Worm (Caenorhabditis elegans) whole organism, L4 larva: ENCODE measurements around the gene F19C6.4.

Source experiments
- D1046.2 ChIP-seq: fragments of 200-800 bp; sonication (Bioruptor generic); IDR thresholded peaks from 2 replicates; pipeline ENCODE4 v1.3.6; 2022; ENCODE audit warnings: missing genetic modification characterization, missing compliant biosample characterization
- F10B5.3 ChIP-seq: sonication (generic microtip); optimal IDR thresholded peaks from 2 replicates; lab custom pipeline; 2016; ENCODE audit warnings: mild to moderate bottlenecking, missing genetic modification characterization, missing compliant biosample characterization
- F37D6.2 ChIP-seq: sonication (generic microtip); optimal IDR thresholded peaks from 2 replicates; lab custom pipeline; 2016; ENCODE audit warnings: mild to moderate bottlenecking, missing genetic modification characterization, missing compliant biosample characterization
- F44E2.7 ChIP-seq: fragments of 200-800 bp; sonication (Bioruptor generic); IDR thresholded peaks from 2 replicates; pipeline ENCODE4 v2.1.2; 2022; ENCODE audit warnings: missing genetic modification characterization, missing compliant biosample characterization
- T20F7.1 ChIP-seq: fragments of 200-800 bp; sonication (Bioruptor generic); optimal IDR thresholded peaks from 2 replicates; lab custom pipeline; 2018; ENCODE audit warnings: mild to moderate bottlenecking, missing genetic modification characterization, missing compliant biosample characterization
- Y48G9A.11 ChIP-seq: fragments of 200-800 bp; sonication (Bioruptor generic); IDR thresholded peaks from 2 replicates; pipeline ENCODE4 v1.3.6; 2022; ENCODE audit warnings: missing genetic modification reagents, missing genetic modification characterization, missing compliant biosample characterization
- ZK337.2 ChIP-seq: fragments of 200-800 bp; sonication (Bioruptor generic); IDR thresholded peaks from 2 replicates; pipeline ENCODE4 v1.3.6; 2022; ENCODE audit warnings: missing genetic modification reagents, missing genetic modification characterization, missing compliant biosample characterization
- aha-1 ChIP-seq: fragments of 150-350 bp; peaks from one replicate; lab custom pipeline; 2014; ENCODE audit warnings: missing biosample characterization, missing genetic modification characterization
- arid-1 ChIP-seq: fragments of 200-800 bp; sonication (Bioruptor generic); conservative IDR thresholded peaks from 2 replicates; pipeline ENCODE4 v1.3.6; 2022; ENCODE audit warnings: missing genetic modification reagents, missing genetic modification characterization, missing compliant biosample characterization
- ceh-28 ChIP-seq: fragments of 150-350 bp; optimal IDR thresholded peaks from 2 replicates; lab custom pipeline; 2014; ENCODE audit warnings: missing biosample characterization, missing genetic modification reagents, missing genetic modification characterization
- ces-1 ChIP-seq: fragments of 150-350 bp; sonication (generic microtip); optimal IDR thresholded peaks from 4 replicates; lab custom pipeline; 2014; ENCODE audit warnings: missing biosample characterization, missing genetic modification reagents, missing genetic modification characterization
- ctbp-1 ChIP-seq: fragments of 200-800 bp; sonication (Bioruptor generic); IDR thresholded peaks from 2 replicates; pipeline ENCODE4 v1.3.6; 2022; ENCODE audit warnings: missing genetic modification reagents, missing genetic modification characterization, missing compliant biosample characterization
- daf-16 ChIP-seq, 3 experiments: sonication (generic microtip); optimal IDR thresholded peaks; 2 replicates each; lab custom pipeline; 2016 to 2017; ENCODE audit warnings: missing genetic modification characterization in 3 of 3, missing genetic modification reagents in 3 of 3, mild to moderate bottlenecking in 2 of 3, missing compliant biosample characterization in 2 of 3, missing biosample characterization in 1 of 3, moderate library complexity in 1 of 3
- daf-19 ChIP-seq: fragments of 200-800 bp; sonication (Bioruptor generic); conservative IDR thresholded peaks from 2 replicates; pipeline ENCODE4 v1.3.6; 2022; ENCODE audit warnings: missing genetic modification characterization, missing compliant biosample characterization
- dmd-6 ChIP-seq: fragments of 200-800 bp; sonication (Bioruptor generic); IDR thresholded peaks from 2 replicates; pipeline ENCODE4 v1.3.6; 2022; ENCODE audit warnings: missing genetic modification reagents, missing genetic modification characterization, missing compliant biosample characterization
- dmd-9 ChIP-seq: fragments of 200-800 bp; sonication (Bioruptor generic); IDR thresholded peaks from 2 replicates; pipeline ENCODE4 v1.3.6; 2022; ENCODE audit warnings: missing genetic modification reagents, missing genetic modification characterization, missing compliant biosample characterization
- dpl-1 ChIP-seq: fragments of 150-350 bp; optimal IDR thresholded peaks from 2 replicates; lab custom pipeline; 2014; ENCODE audit warnings: missing biosample characterization, missing genetic modification reagents, missing genetic modification characterization
- dve-1 ChIP-seq: sonication (generic microtip); optimal IDR thresholded peaks from 2 replicates; lab custom pipeline; 2017; ENCODE audit warnings: antibody characterized with exemption, mild to moderate bottlenecking, missing genetic modification characterization, missing compliant biosample characterization; ENCODE audit not compliant: insufficient read depth
- egl-43 ChIP-seq: fragments of 200-800 bp; sonication (Bioruptor generic); IDR thresholded peaks from 2 replicates; pipeline ENCODE4 v1.3.6; 2022; ENCODE audit warnings: missing genetic modification reagents, missing genetic modification characterization, missing compliant biosample characterization
- fkh-10 ChIP-seq: fragments of 150-350 bp; optimal IDR thresholded peaks from 2 replicates; lab custom pipeline; 2014; ENCODE audit warnings: missing biosample characterization, missing genetic modification reagents, missing genetic modification characterization
- hif-1 ChIP-seq, 2 experiments: sonication (generic microtip); optimal IDR thresholded peaks; 2 replicates each; lab custom pipeline; 2016 to 2017; ENCODE audit warnings: missing compliant biosample characterization in 2 of 2, missing genetic modification characterization in 2 of 2, missing genetic modification reagents in 2 of 2, missing genotype in 2 of 2, mild to moderate bottlenecking in 1 of 2
- hlh-11 ChIP-seq: fragments of 200-800 bp; sonication (Bioruptor generic); optimal IDR thresholded peaks from 2 replicates; lab custom pipeline; 2018; ENCODE audit warnings: mild to moderate bottlenecking, missing genetic modification characterization, missing compliant biosample characterization
- hmg-1.1 ChIP-seq: fragments of 200-800 bp; sonication (Bioruptor generic); IDR thresholded peaks from 2 replicates; pipeline ENCODE4 v1.3.6; 2022; ENCODE audit warnings: missing genetic modification reagents, missing genetic modification characterization, missing compliant biosample characterization
- lin-1 ChIP-seq: fragments of 200-800 bp; sonication (Bioruptor generic); IDR thresholded peaks from 2 replicates; pipeline ENCODE4 v1.3.6; 2022; ENCODE audit warnings: missing genetic modification reagents, missing genetic modification characterization, missing compliant biosample characterization
- lin-29 ChIP-seq: fragments of 200-800 bp; sonication (Bioruptor generic); IDR thresholded peaks from 2 replicates; pipeline ENCODE4 v1.3.6; 2022; ENCODE audit warnings: missing genetic modification reagents, missing genetic modification characterization, missing compliant biosample characterization
- mes-2 ChIP-seq: sonication (generic microtip); optimal IDR thresholded peaks from 2 replicates; lab custom pipeline; 2016; ENCODE audit warnings: missing genotype, mild to moderate bottlenecking, missing genetic modification characterization, missing compliant biosample characterization; ENCODE audit not compliant: poor library complexity, severe bottlenecking
- mxl-3 ChIP-seq: fragments of 200-800 bp; sonication (Bioruptor generic); optimal IDR thresholded peaks from 2 replicates; lab custom pipeline; 2018; ENCODE audit warnings: mild to moderate bottlenecking, missing genetic modification characterization, missing compliant biosample characterization
- nhr-10 ChIP-seq: fragments of 150-350 bp; optimal IDR thresholded peaks from 2 replicates; lab custom pipeline; 2014; ENCODE audit warnings: missing biosample characterization, missing genetic modification characterization
- nhr-102 ChIP-seq: sonication (generic microtip); optimal IDR thresholded peaks from 2 replicates; lab custom pipeline; 2016; ENCODE audit warnings: mild to moderate bottlenecking, missing genetic modification characterization, moderate library complexity, missing compliant biosample characterization
- nhr-41 ChIP-seq: fragments of 200-800 bp; sonication (Bioruptor generic); IDR thresholded peaks from 2 replicates; pipeline ENCODE4 v1.3.6; 2022; ENCODE audit warnings: missing genetic modification reagents, missing genetic modification characterization, missing compliant biosample characterization
- pha-4 ChIP-seq, 2 experiments: fragments of 150-350 bp in 1 of 2; fragments of 200-800 bp in 1 of 2; sonication (Bioruptor generic) in 1 of 2; IDR thresholded peaks in 1 of 2; optimal IDR thresholded peaks in 1 of 2; 2 replicates each; pipeline versions ENCODE4 v1.3.6 to Lab custom; 2014 to 2022; ENCODE audit warnings: missing genetic modification characterization in 2 of 2, missing genetic modification reagents in 2 of 2, missing biosample characterization in 1 of 2, missing compliant biosample characterization in 1 of 2
- pqm-1 ChIP-seq: sonication (generic microtip); optimal IDR thresholded peaks from 2 replicates; lab custom pipeline; 2017; ENCODE audit warnings: missing biosample characterization, missing genetic modification characterization
- rbr-2 ChIP-seq: sonication (generic microtip); optimal IDR thresholded peaks from 2 replicates; lab custom pipeline; 2016; ENCODE audit warnings: missing genotype, missing genetic modification characterization, missing compliant biosample characterization
- saeg-2 ChIP-seq: fragments of 200-800 bp; sonication (Bioruptor generic); IDR thresholded peaks from 2 replicates; pipeline ENCODE4 v1.3.6; 2022; ENCODE audit warnings: missing genetic modification reagents, missing genetic modification characterization, missing compliant biosample characterization
- sdz-12 ChIP-seq: fragments of 200-800 bp; sonication (Bioruptor generic); optimal IDR thresholded peaks from 2 replicates; lab custom pipeline; 2018; ENCODE audit warnings: mild to moderate bottlenecking, missing genetic modification characterization, missing compliant biosample characterization
- tag-97 ChIP-seq: fragments of 200-800 bp; sonication (Bioruptor generic); IDR thresholded peaks from 2 replicates; pipeline ENCODE4 v1.3.6; 2022; ENCODE audit warnings: missing genetic modification characterization, missing compliant biosample characterization
- tra-1 ChIP-seq: fragments of 200-800 bp; sonication (Bioruptor generic); IDR thresholded peaks from 2 replicates; pipeline ENCODE4 v1.3.6; 2022; ENCODE audit warnings: missing genetic modification reagents, missing genetic modification characterization, missing compliant biosample characterization
- unc-39 ChIP-seq: sonication (generic microtip); optimal IDR thresholded peaks from 2 replicates; lab custom pipeline; 2017; ENCODE audit warnings: missing biosample characterization, missing genetic modification characterization
- unc-62 ChIP-seq, 3 experiments: fragments of 150-350 bp in 1 of 3; sonication (generic microtip); optimal IDR thresholded peaks in 2 of 3; peaks in 1 of 3; 1 replicate in 1 of 3; 2 replicates in 2 of 3; lab custom pipeline; 2014 to 2017; ENCODE audit warnings: missing biosample characterization in 3 of 3, missing genetic modification characterization in 3 of 3, missing genetic modification reagents in 3 of 3, missing genotype in 1 of 3
- zfp-2 ChIP-seq: sonication (generic microtip); optimal IDR thresholded peaks from 2 replicates; lab custom pipeline; 2016; ENCODE audit warnings: mild to moderate bottlenecking, missing genetic modification characterization, missing compliant biosample characterization

F19C6.4 gene

DNA sequence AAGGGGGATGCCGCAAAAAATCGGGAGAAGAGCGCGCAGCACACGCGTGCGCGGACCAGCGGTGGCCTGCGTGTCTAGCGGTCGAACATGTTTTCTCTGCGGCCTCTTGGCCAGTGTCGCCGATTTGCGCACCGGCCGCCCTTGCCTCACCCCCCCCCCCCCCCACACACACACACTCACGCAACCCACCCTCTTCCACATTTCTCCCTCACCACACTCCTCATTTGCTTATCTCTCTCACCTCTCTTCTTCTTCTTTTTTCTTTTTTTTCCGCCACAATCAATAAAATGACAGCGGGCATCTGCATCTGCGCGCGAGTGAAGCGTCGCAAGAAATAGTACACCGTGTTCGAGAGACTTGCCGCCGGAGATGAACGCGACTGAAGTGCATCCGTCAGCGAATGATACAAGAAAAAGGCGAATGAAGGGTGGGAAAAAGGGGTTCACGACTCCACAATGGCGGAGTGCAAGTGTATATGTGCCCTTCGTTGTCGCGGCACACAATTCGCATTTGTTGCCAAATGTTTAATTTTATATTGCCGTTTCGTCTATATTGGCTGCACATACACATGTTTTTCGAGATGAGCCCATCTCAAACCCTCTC lies 18.1 kb downstream of the F19C6.4 start (continued):
- TF ChIP-seq dmd-9 (peak; percentile 35; the same call in 1 of the 2 replicates), dpl-1 (GFP tag; lab: Kevin White, UChicago) (peak; percentile 32), egl-43 (peak; percentile 83), tag-97 (GFP tag; lab: Robert Waterston, UW) (no peak), ZK337.2 (GFP tag; lab: Robert Waterston, UW) (0 out of 2 replicates have a peak, but pooled peaks have one; percentile 10), dmd-6 (GFP tag; lab: Robert Waterston, UW) (peak; percentile 70), hmg-1.1 (GFP tag; lab: Robert Waterston, UW) (peak; percentile 87), ctbp-1 (GFP tag; lab: Robert Waterston, UW) (peak; percentile 88), ceh-28 (peak; percentile 68), mes-2 (tag; lab: Kevin White, UChicago) (peak; percentile 71), unc-39 (no peak), ces-1 (GFP tag; lab: Kevin White, UChicago) (no peak), F37D6.2 (tag; lab: Kevin White, UChicago) (peak; percentile 63), lin-1 (peak; percentile 84; the same call in 1 of the 2 replicates), pha-4 (GFP tag; IDR thresholded peaks at IDR 0.05; lab: Robert Waterston, UW) (peak; percentile 72; the same call in 1 of the 2 replicates), pha-4 (tag; optimal IDR thresholded peaks at IDR 0.05; lab: Kevin White, UChicago) (no peak), F44E2.7 (GFP tag; lab: Robert Waterston, UW) (no peak), D1046.2 (no peak), dve-1 (tag; lab: Kevin White, UChicago) (peak; percentile 80), aha-1 (tag; lab: Kevin White, UChicago) (peak; percentile 87), lin-29 (GFP tag; lab: Robert Waterston, UW) (peak; percentile 48; the same call in 1 of the 2 replicates), arid-1 (peak; percentile 57), tra-1 (GFP tag; lab: Robert Waterston, UW) (peak; percentile 69), nhr-10 (no peak), hif-1 (tag; optimal IDR thresholded peaks at IDR 0.05; lab: Kevin White, UChicago) (peak in 1 of 2 experiments; percentile 75), saeg-2 (peak; percentile 59; the same call in 1 of the 2 replicates), hlh-11 (tag; lab: Kevin White, UChicago) (peak; percentile 96), nhr-102 (tag; lab: Kevin White, UChicago) (no peak), zfp-2 (tag; lab: Kevin White, UChicago) (no peak), pqm-1 (tag; lab: Kevin White, UChicago) (no peak), T20F7.1 (GFP tag; lab: Kevin White, UChicago) (peak; percentile 57), daf-16 (GFP tag; optimal IDR thresholded peaks at IDR 0.05; lab: Kevin White, UChicago) (no peak), daf-16 (tag; optimal IDR thresholded peaks at IDR 0.05; lab: Kevin White, UChicago) (peak; percentile 44), sdz-12 (GFP tag; lab: Kevin White, UChicago) (no peak)
- TF ChIP-seq, all 104 proteins: peak for 41

DNA sequence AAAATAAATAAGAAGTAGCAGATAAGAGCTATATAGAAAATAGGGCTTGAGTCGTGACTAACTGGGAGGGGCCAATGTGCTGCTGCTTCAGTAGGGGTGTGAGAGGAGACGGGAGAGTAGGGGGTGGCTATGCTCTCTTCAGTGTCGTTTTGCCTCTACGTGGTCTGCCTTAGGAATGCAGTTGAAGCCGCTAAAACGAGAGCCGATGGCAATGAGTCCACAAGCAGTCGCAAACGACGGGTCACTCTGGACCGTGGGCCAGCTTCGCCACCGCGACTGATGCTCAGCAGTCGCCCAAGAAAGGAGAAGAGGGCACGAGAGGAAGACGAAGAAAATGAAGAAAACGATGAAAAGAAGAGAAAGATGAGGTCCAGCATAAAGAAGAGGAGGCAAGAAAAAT lies 18.6 kb downstream of the F19C6.4 start, which contains the start of gene grk-1:
Gene grk-1 (minus strand): TSS at position 17 of the 400 bp plus-strand sequence.
- TF ChIP-seq daf-19 (GFP tag; lab: Robert Waterston, UW) (no peak), fkh-10 (GFP tag; lab: Kevin White, UChicago) (peak; percentile 19), F37D6.2 (tag; lab: Kevin White, UChicago) (peak; percentile 3), rbr-2 (peak; percentile 23), Y48G9A.11 (no peak), unc-62 (GFP tag; optimal IDR thresholded peaks at IDR 0.05 in 1 of 2; lab: Kevin White, UChicago) (peak in 1 of 2 experiments; percentile 30), unc-62 (tag; optimal IDR thresholded peaks at IDR 0.05; lab: Kevin White, UChicago) (no peak), mxl-3 (GFP tag; lab: Kevin White, UChicago) (no peak), nhr-41 (GFP tag; lab: Robert Waterston, UW) (no peak), F10B5.3 (tag; lab: Kevin White, UChicago) (no peak)
